Worm (Caenorhabditis elegans) whole organism, mixed stage, embryonic: Measurements from ENCODE around the gene sra-27.
A peak's percentile ranks its signal among the peaks of the same experiment; 100 is the strongest.

Source experiments
- lsy-2 ChIP-seq: fragments of 150-350 bp; optimal IDR thresholded peaks from 2 replicates; lab custom pipeline; 2014; ENCODE audit warnings: missing biosample characterization, missing genetic modification characterization
- mep-1 ChIP-seq: fragments of 150-350 bp; optimal IDR thresholded peaks from 2 replicates; lab custom pipeline; 2017; ENCODE audit warnings: missing biosample characterization, missing genetic modification reagents, missing genetic modification characterization, inconsistent platforms
- nhr-237 ChIP-seq: fragments of 150-350 bp; optimal IDR thresholded peaks from 2 replicates; lab custom pipeline; 2014; ENCODE audit warnings: missing biosample characterization, missing genetic modification characterization
- nhr-76 ChIP-seq: sonication (generic microtip); optimal IDR thresholded peaks from 2 replicates; lab custom pipeline; 2017; ENCODE audit warnings: missing biosample characterization, missing genetic modification characterization
- unc-120 ChIP-seq: sonication (generic microtip); optimal IDR thresholded peaks from 2 replicates; lab custom pipeline; 2017; ENCODE audit warnings: missing genetic modification characterization, missing compliant biosample characterization; ENCODE audit not compliant: poor library complexity, severe bottlenecking
- unc-39 ChIP-seq: fragments of 150-350 bp; optimal IDR thresholded peaks from 2 replicates; lab custom pipeline; 2014; ENCODE audit warnings: missing biosample characterization, missing genetic modification characterization

ce11 chrII:6522622-6523254 lies 46.1 kb upstream of the sra-27 start:
- TF ChIP-seq nhr-237 (tag; lab: Kevin White, UChicago) (no peak), nhr-76 (tag; lab: Kevin White, UChicago) (no peak), unc-39 (tag; lab: Kevin White, UChicago) (no peak), lsy-2 (tag; lab: Kevin White, UChicago) (no peak), unc-120 (tag; lab: Kevin White, UChicago) (peak; percentile 44), mep-1 (peak; percentile 50)
